Worm (Caenorhabditis elegans): ENCODE data around the gene kin-33.

kin-33 gene

ce11 chrV:258730-259129 is 24.3 kb upstream of the kin-33 start, which contains the start of gene nhr-204:
nhr-204 (minus strand) TSS chrV:258830.
- TF ChIP-seq ceh-20 (GFP tag; IDR thresholded peaks at IDR 0.05) (no peak), F49E8.2 (tag; optimal IDR thresholded peaks at IDR 0.05; ENCODE audit: borderline replicate concordance) (no peak)

ce11 chrV:254591-254990 is 20.1 kb upstream of the kin-33 start, which contains the start of gene str-121:
str-121 (minus strand) TSS chrV:254691.
- TF ChIP-seq daf-8 (GFP tag; IDR thresholded peaks at IDR 0.05) (no peak), ceh-20 (GFP tag; IDR thresholded peaks at IDR 0.05) (no peak), mxl-3 (GFP tag; optimal IDR thresholded peaks at IDR 0.05) (no peak), unc-62 (GFP tag; optimal IDR thresholded peaks at IDR 0.05 in 1 of 2) (peak in 1 of 2 experiments; percentile 0), unc-62 (tag; optimal IDR thresholded peaks at IDR 0.05) (no peak), daf-16 (GFP tag; optimal IDR thresholded peaks at IDR 0.05) (no peak), daf-16 (tag; optimal IDR thresholded peaks at IDR 0.05) (no peak)

DNA sequence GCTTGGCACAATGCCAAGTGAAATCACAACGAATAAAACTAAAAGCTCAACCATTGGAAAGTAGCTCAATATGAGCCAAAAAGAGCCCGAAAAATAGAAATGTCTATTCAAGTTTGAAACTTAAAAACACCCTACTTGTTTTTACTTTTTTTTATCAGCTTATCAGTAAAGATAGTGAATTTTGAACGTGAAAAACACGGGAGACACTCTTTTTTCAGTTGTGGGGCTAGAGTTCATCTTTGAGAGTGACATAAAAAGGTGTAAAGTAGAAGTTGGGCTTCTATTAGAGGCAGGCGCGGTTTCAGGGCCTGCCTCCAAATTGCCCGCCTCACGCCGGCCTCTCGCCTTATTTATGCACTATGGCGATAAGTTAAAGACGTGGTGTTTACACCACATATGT is 17.2 kb upstream of the kin-33 start, which contains the start of gene oac-39:
Gene oac-39 (minus strand): TSS at position 101 of the 400 bp plus-strand sequence.
- no peak for TF ChIP-seq lin-29 (GFP tag; IDR thresholded peaks at IDR 0.05)
- TF ChIP-seq hlh-11 (tag; optimal IDR thresholded peaks at IDR 0.05): no peak
- no peak for TF ChIP-seq spr-1 (tag; optimal IDR thresholded peaks at IDR 0.05)
- TF ChIP-seq hif-1 (tag; optimal IDR thresholded peaks at IDR 0.05): no peak
- no peak for TF ChIP-seq set-16 (GFP tag; IDR thresholded peaks at IDR 0.05)
- no peak for TF ChIP-seq nhr-111 (GFP tag; optimal IDR thresholded peaks at IDR 0.05)
- TF ChIP-seq lsy-2 (tag; optimal IDR thresholded peaks at IDR 0.05): no peak
- TF ChIP-seq mes-2 (tag; optimal IDR thresholded peaks at IDR 0.05; ENCODE audit: poor library complexity, severe bottlenecking): no peak
- TF ChIP-seq nhr-76 (tag; optimal IDR thresholded peaks at IDR 0.05): no peak
- TF ChIP-seq zfp-2 (tag; optimal IDR thresholded peaks at IDR 0.05): no peak
- TF ChIP-seq nhr-237 (tag; optimal IDR thresholded peaks at IDR 0.05): no peak

ce11 chrV:248636-249035 is 14.2 kb upstream of the kin-33 start:
- TF ChIP-seq lsy-2 (tag; optimal IDR thresholded peaks at IDR 0.05) (no peak), T20F7.1 (GFP tag; optimal IDR thresholded peaks at IDR 0.05) (no peak), dve-1 (tag; optimal IDR thresholded peaks at IDR 0.05; ENCODE audit: insufficient read depth) (no peak), ztf-11 (tag; optimal IDR thresholded peaks at IDR 0.05) (no peak), zfp-2 (tag; optimal IDR thresholded peaks at IDR 0.05) (no peak), lin-39 (tag; optimal IDR thresholded peaks at IDR 0.05) (no peak), F49E8.2 (tag; optimal IDR thresholded peaks at IDR 0.05; ENCODE audit: borderline replicate concordance) (no peak), vab-7 (GFP tag; IDR thresholded peaks at IDR 0.05) (no peak), lin-1 (GFP tag; IDR thresholded peaks at IDR 0.05) (no peak)

ce11 chrV:247576-247975 is 13.1 kb upstream of the kin-33 start:
- TF ChIP-seq vab-7 (GFP tag; IDR thresholded peaks at IDR 0.05) (no peak), nhr-41 (GFP tag; IDR thresholded peaks at IDR 0.05) (no peak), nhr-76 (tag; optimal IDR thresholded peaks at IDR 0.05) (no peak)

ce11 chrV:246097-246496 is 11.6 kb upstream of the kin-33 start, which contains the start of gene kin-34:
kin-34 (minus strand) TSS chrV:246197.
- no peak for TF ChIP-seq F10B5.3 (tag; optimal IDR thresholded peaks at IDR 0.05)
- no peak for TF ChIP-seq egl-43 (GFP tag; IDR thresholded peaks at IDR 0.05)
- TF ChIP-seq T26A8.4 (GFP tag; IDR thresholded peaks at IDR 0.05): no peak
- no peak for TF ChIP-seq tag-97 (GFP tag; IDR thresholded peaks at IDR 0.05)
- no peak for TF ChIP-seq ceh-28 (tag; optimal IDR thresholded peaks at IDR 0.05)
- no peak for TF ChIP-seq daf-8 (GFP tag; IDR thresholded peaks at IDR 0.05)
- TF ChIP-seq fos-1 (tag; optimal IDR thresholded peaks at IDR 0.05): no peak
- no peak for TF ChIP-seq spr-1 (tag; optimal IDR thresholded peaks at IDR 0.05)
- TF ChIP-seq lir-3 (tag; optimal IDR thresholded peaks at IDR 0.05): no peak
- TF ChIP-seq ZK337.2 (GFP tag; IDR thresholded peaks at IDR 0.05): no peak
- TF ChIP-seq zip-2 (tag; optimal IDR thresholded peaks at IDR 0.05): no peak
- TF ChIP-seq mxl-2 (GFP tag; conservative IDR thresholded peaks at IDR 0.05): no peak
- TF ChIP-seq arid-1 (GFP tag; conservative IDR thresholded peaks at IDR 0.05): no peak
- no peak for TF ChIP-seq zfp-2 (tag; optimal IDR thresholded peaks at IDR 0.05)
- TF ChIP-seq ceh-82 (tag; optimal IDR thresholded peaks at IDR 0.05): no peak
- no peak for TF ChIP-seq ceh-20 (GFP tag; IDR thresholded peaks at IDR 0.05)
- TF ChIP-seq T20F7.1 (GFP tag; optimal IDR thresholded peaks at IDR 0.05): no peak
- no peak for TF ChIP-seq snpc-1.2 (GFP tag; IDR thresholded peaks at IDR 0.05)

All from whole organism, L4 larva.